Fruit fly (Drosophila melanogaster) whole organism, embryonic: ENCODE measurements around the gene CG4629.

Experiments used
- Abd-B ChIP-seq: fragments of 200-800 bp; sonication (Bioruptor generic); optimal IDR thresholded peaks from 2 replicates; lab custom pipeline; 2018; ENCODE audit warnings: missing biosample characterization, mild to moderate bottlenecking, missing genetic modification characterization, moderate library complexity
- Atf-2 ChIP-seq: fragments of 200-800 bp; sonication (Bioruptor generic); optimal IDR thresholded peaks from 2 replicates; lab custom pipeline; 2016; ENCODE audit warnings: missing biosample characterization, missing genetic modification characterization
- B-H1 ChIP-seq: fragments of 200-800 bp; sonication (Bioruptor generic); IDR thresholded peaks from 3 replicates; pipeline ENCODE4 v1.3.6; 2022; ENCODE audit warnings: missing biosample characterization, missing genetic modification characterization
- C15 ChIP-seq: fragments of 200-800 bp; sonication (Bioruptor generic); IDR thresholded peaks from 3 replicates; pipeline ENCODE4 v1.3.6; 2022; ENCODE audit warnings: missing biosample characterization, missing genetic modification characterization
- CG11504 ChIP-seq: fragments of 200-800 bp; sonication (Bioruptor generic); optimal IDR thresholded peaks from 3 replicates; lab custom pipeline; 2019; ENCODE audit warnings: missing biosample characterization, mild to moderate bottlenecking, missing genetic modification characterization, moderate library complexity
- CG12942 ChIP-seq: fragments of 200-800 bp; sonication (Bioruptor generic); optimal IDR thresholded peaks from 3 replicates; lab custom pipeline; 2016; ENCODE audit warnings: missing biosample characterization, missing genetic modification characterization
- CG13424 ChIP-seq: fragments of 200-800 bp; sonication (Bioruptor generic); optimal IDR thresholded peaks from 2 replicates; lab custom pipeline; 2019; ENCODE audit warnings: missing biosample characterization, mild to moderate bottlenecking, missing genetic modification characterization, moderate library complexity
- CG17829 ChIP-seq: fragments of 200-800 bp; optimal IDR thresholded peaks from 2 replicates; lab custom pipeline; 2019; ENCODE audit warnings: missing biosample characterization, mild to moderate bottlenecking, missing genetic modification characterization, moderate library complexity
- CG17912 ChIP-seq: fragments of 200-800 bp; sonication (Bioruptor generic); optimal IDR thresholded peaks from 2 replicates; lab custom pipeline; 2018; ENCODE audit warnings: missing biosample characterization, mild to moderate bottlenecking, missing genetic modification characterization
- CG18262 ChIP-seq: fragments of 200-800 bp; optimal IDR thresholded peaks from 3 replicates; lab custom pipeline; 2019; ENCODE audit warnings: missing biosample characterization, mild to moderate bottlenecking, missing genetic modification characterization, moderate library complexity
- CG18476 ChIP-seq: fragments of 200-800 bp; sonication (Bioruptor generic); optimal IDR thresholded peaks from 2 replicates; lab custom pipeline; 2016; ENCODE audit warnings: missing biosample characterization, mild to moderate bottlenecking, missing genetic modification characterization
- CG2120 ChIP-seq: fragments of 200-800 bp; sonication (Bioruptor generic); optimal IDR thresholded peaks from 3 replicates; lab custom pipeline; 2016; ENCODE audit warnings: missing biosample characterization, missing genetic modification characterization
- CG2129 ChIP-seq: fragments of 200-800 bp; sonication (Bioruptor generic); IDR thresholded peaks from 2 replicates; pipeline ENCODE4 v1.3.6; 2022; ENCODE audit warnings: missing biosample characterization, missing genetic modification characterization; ENCODE audit not compliant: partially characterized antibody
- CG2678 ChIP-seq: fragments of 200-800 bp; sonication (Bioruptor generic); optimal IDR thresholded peaks from 3 replicates; lab custom pipeline; 2019; ENCODE audit warnings: missing biosample characterization, mild to moderate bottlenecking, missing genetic modification characterization, moderate library complexity
- CG3407 ChIP-seq: fragments of 200-800 bp; sonication (Bioruptor generic); optimal IDR thresholded peaks from 2 replicates; lab custom pipeline; 2018; ENCODE audit warnings: missing biosample characterization, mild to moderate bottlenecking, missing genetic modification characterization
- CG5180 ChIP-seq: fragments of 200-800 bp; sonication (Bioruptor generic); optimal IDR thresholded peaks from 3 replicates; lab custom pipeline; 2017; ENCODE audit warnings: missing biosample characterization, missing genetic modification characterization, mild to moderate bottlenecking, moderate library complexity, missing genetic modification reagents
- CG9215 ChIP-seq: fragments of 200-800 bp; sonication (Bioruptor generic); IDR thresholded peaks from 2 replicates; pipeline ENCODE4 v1.3.6; 2022; ENCODE audit warnings: missing biosample characterization, missing genetic modification characterization
- D19B ChIP-seq: fragments of 200-800 bp; sonication (Bioruptor generic); optimal IDR thresholded peaks from 2 replicates; lab custom pipeline; 2017; ENCODE audit warnings: missing biosample characterization, mild to moderate bottlenecking, missing genetic modification characterization
- Drgx ChIP-seq: fragments of 200-800 bp; sonication (Bioruptor generic); IDR thresholded peaks from 2 replicates; pipeline ENCODE4 v1.3.6; 2022; ENCODE audit warnings: missing biosample characterization, missing genetic modification characterization
- Ets65A ChIP-seq: fragments of 200-800 bp; sonication (Bioruptor generic); peaks from one replicate; lab custom pipeline; 2016; ENCODE audit warnings: missing biosample characterization, missing genetic modification characterization
- HLH3B ChIP-seq: fragments of 200-800 bp; sonication (Bioruptor generic); IDR thresholded peaks from 2 replicates; pipeline ENCODE4 v1.3.6; 2022; ENCODE audit warnings: missing biosample characterization, missing genetic modification characterization
- Hmr ChIP-seq: fragments of 200-800 bp; sonication (Bioruptor generic); optimal IDR thresholded peaks from 3 replicates; lab custom pipeline; 2017; ENCODE audit warnings: mild to moderate bottlenecking, missing biosample characterization, missing genetic modification reagents, missing genetic modification characterization
- Lim3 ChIP-seq: fragments of 200-800 bp; sonication (Bioruptor generic); IDR thresholded peaks from 2 replicates; pipeline ENCODE4 v1.3.6; 2022; ENCODE audit warnings: missing biosample characterization, missing genetic modification characterization
- Med ChIP-seq: fragments of 200-800 bp; sonication (Bioruptor generic); peaks from one replicate; lab custom pipeline; 2016; ENCODE audit warnings: missing biosample characterization, missing genetic modification characterization, mild to moderate bottlenecking, inconsistent platforms, moderate library complexity
- Oli ChIP-seq: fragments of 200-800 bp; sonication (Bioruptor generic); optimal IDR thresholded peaks from 2 replicates; lab custom pipeline; 2018; ENCODE audit warnings: missing biosample characterization, mild to moderate bottlenecking, missing genetic modification characterization, moderate library complexity
- Poxn ChIP-seq: fragments of 200-800 bp; sonication (Bioruptor generic); IDR thresholded peaks from 2 replicates; pipeline ENCODE4 v1.3.6; 2022; ENCODE audit warnings: missing biosample characterization, missing genetic modification characterization
- ase ChIP-seq: fragments of 200-800 bp; sonication (Bioruptor generic); IDR thresholded peaks from 3 replicates; pipeline ENCODE4 v1.3.6; 2022; ENCODE audit warnings: missing biosample characterization, missing genetic modification characterization
- bab2 ChIP-seq: fragments of 200-800 bp; sonication (Bioruptor generic); optimal IDR thresholded peaks from 2 replicates; lab custom pipeline; 2016; ENCODE audit warnings: missing biosample characterization, missing genetic modification characterization
- bbx ChIP-seq: fragments of 200-800 bp; sonication (Bioruptor generic); IDR thresholded peaks from 2 replicates; pipeline ENCODE4 v1.3.6; 2022; ENCODE audit warnings: missing biosample characterization, missing genetic modification characterization; ENCODE audit not compliant: partially characterized antibody
- btn ChIP-seq: fragments of 200-800 bp; sonication (Bioruptor generic); optimal IDR thresholded peaks from 2 replicates; lab custom pipeline; 2016; ENCODE audit warnings: missing biosample characterization, missing genetic modification characterization
- cas ChIP-seq: fragments of 200-800 bp; sonication (Bioruptor generic); IDR thresholded peaks from 2 replicates; pipeline ENCODE4 v1.3.6; 2022; ENCODE audit warnings: missing biosample characterization, missing genetic modification characterization
- caup ChIP-seq: fragments of 200-800 bp; sonication (Bioruptor generic); optimal IDR thresholded peaks from 3 replicates; lab custom pipeline; 2017; ENCODE audit warnings: missing biosample characterization, mild to moderate bottlenecking, missing genetic modification characterization, moderate library complexity; ENCODE audit not compliant: severe bottlenecking
- crp ChIP-seq, 2 experiments: fragments of 200-800 bp; sonication (Bioruptor generic); optimal IDR thresholded peaks; 2 replicates in 1 of 2; 3 replicates in 1 of 2; lab custom pipeline; 2017; ENCODE audit warnings: missing biosample characterization in 2 of 2, missing genetic modification characterization in 2 of 2, mild to moderate bottlenecking in 1 of 2, moderate library complexity in 1 of 2
- dmrt11E ChIP-seq: fragments of 200-800 bp; sonication (Bioruptor generic); optimal IDR thresholded peaks from 3 replicates; lab custom pipeline; 2018; ENCODE audit warnings: missing biosample characterization, mild to moderate bottlenecking, missing genetic modification characterization, moderate library complexity
- eve ChIP-seq, 2 experiments: fragments of >200 bp; optimal IDR thresholded peaks; 2 replicates each; lab custom pipeline; 2017; ENCODE audit warnings: missing biosample characterization in 2 of 2, missing genetic modification characterization in 2 of 2
- gcm ChIP-seq: fragments of 200-800 bp; sonication (Bioruptor generic); optimal IDR thresholded peaks from 2 replicates; lab custom pipeline; 2019; ENCODE audit warnings: missing biosample characterization, mild to moderate bottlenecking, missing genetic modification characterization, moderate library complexity
- grau ChIP-seq: fragments of 200-800 bp; optimal IDR thresholded peaks from 3 replicates; lab custom pipeline; 2019; ENCODE audit warnings: missing biosample characterization, mild to moderate bottlenecking, missing genetic modification characterization, moderate library complexity
- jigr1 ChIP-seq: fragments of 200-800 bp; sonication (Bioruptor generic); IDR thresholded peaks from 3 replicates; pipeline ENCODE4 v1.3.6; 2022; ENCODE audit warnings: missing biosample characterization, missing genetic modification characterization
- jing ChIP-seq: fragments of 200-800 bp; sonication (Bioruptor generic); optimal IDR thresholded peaks from 2 replicates; lab custom pipeline; 2018; ENCODE audit warnings: missing biosample characterization, mild to moderate bottlenecking, missing genetic modification characterization
- lab ChIP-seq: fragments of 200-800 bp; sonication (Bioruptor generic); optimal IDR thresholded peaks from 3 replicates; lab custom pipeline; 2017; ENCODE audit warnings: missing biosample characterization, missing genetic modification characterization, mild to moderate bottlenecking, moderate library complexity, missing genetic modification reagents
- lilli ChIP-seq: fragments of 200-800 bp; sonication (Bioruptor generic); optimal IDR thresholded peaks from 3 replicates; lab custom pipeline; 2016; ENCODE audit warnings: missing biosample characterization, missing genetic modification characterization
- lov ChIP-seq, 2 experiments: fragments of 200-800 bp in 1 of 2; fragments of >200 bp in 1 of 2; sonication (Bioruptor generic) in 1 of 2; IDR thresholded peaks in 1 of 2; optimal IDR thresholded peaks in 1 of 2; 2 replicates in 1 of 2; 3 replicates in 1 of 2; pipeline versions ENCODE4 v1.3.6 to Lab custom; 2017 to 2022; ENCODE audit warnings: missing biosample characterization in 1 of 2, missing genetic modification characterization in 1 of 2
- mirr ChIP-seq: fragments of 200-800 bp; sonication (Bioruptor generic); optimal IDR thresholded peaks from 3 replicates; lab custom pipeline; 2018; ENCODE audit warnings: missing biosample characterization, mild to moderate bottlenecking, missing genetic modification characterization
- nom ChIP-seq: fragments of 200-800 bp; sonication (Bioruptor generic); optimal IDR thresholded peaks from 2 replicates; lab custom pipeline; 2017; ENCODE audit warnings: missing biosample characterization, missing genetic modification characterization, mild to moderate bottlenecking, moderate library complexity, missing genetic modification reagents
- pfk ChIP-seq: fragments of 200-800 bp; sonication (Bioruptor generic); optimal IDR thresholded peaks from 2 replicates; lab custom pipeline; 2018; ENCODE audit warnings: missing biosample characterization, mild to moderate bottlenecking, missing genetic modification characterization, moderate library complexity
- pho ChIP-seq: fragments of 200-800 bp; sonication (Bioruptor generic); optimal IDR thresholded peaks from 2 replicates; lab custom pipeline; 2016; ENCODE audit warnings: missing biosample characterization, missing genetic modification characterization
- row ChIP-seq: fragments of 200-800 bp; sonication (Bioruptor generic); IDR thresholded peaks from 3 replicates; pipeline ENCODE4 v1.3.6; 2022; ENCODE audit warnings: missing biosample characterization, missing genetic modification characterization
- sens ChIP-seq: fragments of 200-800 bp; sonication (Bioruptor generic); peaks from one replicate; lab custom pipeline; 2016; ENCODE audit warnings: missing biosample characterization, missing genetic modification characterization
- sim ChIP-seq: fragments of 200-800 bp; sonication (Bioruptor generic); IDR thresholded peaks from 2 replicates; pipeline ENCODE4 v1.3.6; 2022; ENCODE audit warnings: missing biosample characterization, missing genetic modification characterization
- sob ChIP-seq: fragments of 200-800 bp; sonication (Bioruptor generic); IDR thresholded peaks from 2 replicates; pipeline ENCODE4 v1.3.6; 2022; ENCODE audit warnings: missing biosample characterization, missing genetic modification characterization
- ssp ChIP-seq: fragments of 200-800 bp; sonication (Bioruptor generic); IDR thresholded peaks from 2 replicates; pipeline ENCODE4 v1.3.6; 2022; ENCODE audit warnings: missing biosample characterization, missing genetic modification characterization

Gene CG4629

dm6 chr2L:1074180-1074864, 28.0 kb downstream of the CG4629 start (continued):
- peak; percentile 51 for TF ChIP-seq CG5180 (GFP tag; lab: Kevin White, UChicago)
- TF ChIP-seq CG12942 (GFP tag; lab: Kevin White, UChicago): peak; percentile 44
- TF ChIP-seq pfk: no peak
- TF ChIP-seq Abd-B (GFP tag; lab: Kevin White, UChicago): peak; percentile 76
- TF ChIP-seq Atf-2: peak; percentile 62
- peak; percentile 91 for TF ChIP-seq Oli (tag; lab: Kevin White, UChicago)
- TF ChIP-seq sim: peak; percentile 54; the same call in 1 of the 2 replicates
- peak; percentile 53 for TF ChIP-seq CG9215 (GFP tag; lab: Robert Waterston, UW)
- peak; percentile 60 for TF ChIP-seq CG2120 (GFP tag; lab: Kevin White, UChicago)
- no peak for TF ChIP-seq eve (GFP tag; optimal IDR thresholded peaks at IDR 0.05; lab: Kevin White, UChicago)
- TF ChIP-seq CG3407 (GFP tag; lab: Kevin White, UChicago): peak; percentile 83
- TF ChIP-seq btn (GFP tag; lab: Kevin White, UChicago): no peak
- TF ChIP-seq crp (GFP tag; optimal IDR thresholded peaks at IDR 0.05; lab: Kevin White, UChicago): peak in 1 of 2 experiments; percentile 11
- TF ChIP-seq Ets65A (GFP tag; lab: Kevin White, UChicago): peak; percentile 89
- TF ChIP-seq mirr (GFP tag; lab: Kevin White, UChicago): no peak
- peak; percentile 90 for TF ChIP-seq dmrt11E
- no peak for TF ChIP-seq jigr1
- no peak for TF ChIP-seq C15
- TF ChIP-seq CG2678 (tag; lab: Kevin White, UChicago): peak; percentile 88
- peak; percentile 57 for TF ChIP-seq sob (GFP tag; lab: Robert Waterston, UW)
- TF ChIP-seq gcm: peak; percentile 85
- no peak for TF ChIP-seq CG2129
- peak; percentile 62 for TF ChIP-seq Hmr
- peak; percentile 60 for TF ChIP-seq lilli (GFP tag; lab: Kevin White, UChicago)
- peak; percentile 38 for TF ChIP-seq CG18476 (GFP tag; lab: Kevin White, UChicago)
- TF ChIP-seq Lim3 (GFP tag; lab: Robert Waterston, UW): no peak
- TF ChIP-seq CG13424 (tag; lab: Kevin White, UChicago): peak; percentile 81
- TF ChIP-seq bbx (GFP tag; lab: Robert Waterston, UW): no peak
- TF ChIP-seq HLH3B (GFP tag; lab: Robert Waterston, UW): peak; percentile 73
- TF ChIP-seq CG17829: peak; percentile 90
- TF ChIP-seq B-H1: peak; percentile 41; the same call in 1 of the 3 replicates
- TF ChIP-seq ssp (GFP tag; lab: Robert Waterston, UW): peak; percentile 54
- TF ChIP-seq CG17912 (GFP tag; lab: Kevin White, UChicago): no peak
- TF ChIP-seq CG18262 (tag; lab: Kevin White, UChicago): peak; percentile 92
- peak; percentile 78 for TF ChIP-seq bab2
- TF ChIP-seq caup (GFP tag; lab: Kevin White, UChicago): peak; percentile 45
- TF ChIP-seq Poxn: no peak
- peak; percentile 86 for TF ChIP-seq grau (tag; lab: Kevin White, UChicago)
- peak; percentile 55 for TF ChIP-seq pho
- TF ChIP-seq nom (GFP tag; lab: Kevin White, UChicago): no peak

dm6 chr2L:1073530-1073929, 28.8 kb downstream of the CG4629 start:
- TF ChIP-seq ase (GFP tag; lab: Robert Waterston, UW) (no peak), lab (GFP tag; lab: Kevin White, UChicago) (peak; percentile 54), row (GFP tag; lab: Robert Waterston, UW) (peak; percentile 28; the same call in 1 of the 3 replicates), sens (GFP tag; lab: Kevin White, UChicago) (peak; percentile 75), Drgx (GFP tag; lab: Robert Waterston, UW) (peak; percentile 47; the same call in 1 of the 2 replicates), CG11504 (tag; lab: Kevin White, UChicago) (peak; percentile 4), lov (optimal IDR thresholded peaks at IDR 0.05; lab: Kevin White, UChicago) (no peak), lov (GFP tag; IDR thresholded peaks at IDR 0.05; lab: Robert Waterston, UW) (0 out of 3 replicates have a peak, but pooled peaks have one; percentile 11), jing (GFP tag; lab: Kevin White, UChicago) (no peak), cas (GFP tag; lab: Robert Waterston, UW) (no peak), ssp (GFP tag; lab: Robert Waterston, UW) (0 out of 2 replicates have a peak, but pooled peaks have one; percentile 5), D19B (GFP tag; lab: Kevin White, UChicago) (peak; percentile 43), Med (GFP tag; lab: Kevin White, UChicago) (peak; percentile 65)
